Fruit fly (Drosophila melanogaster) whole organism, embryonic: ENCODE data around the gene CG13481.
A peak's percentile ranks its signal among the peaks of the same experiment; 100 is the strongest.

Experiments used
- BEAF-32 ChIP-seq: fragments of 200-800 bp; sonication (Bioruptor generic); optimal IDR thresholded peaks from 3 replicates; lab custom pipeline; 2017; ENCODE audit warnings: missing biosample characterization, missing genetic modification characterization, mild to moderate bottlenecking, moderate library complexity, missing genetic modification reagents
- CG1024 ChIP-seq: fragments of 200-800 bp; sonication (Bioruptor generic); IDR thresholded peaks from 2 replicates; pipeline ENCODE4 v1.3.6; 2022; ENCODE audit warnings: missing biosample characterization, missing genetic modification characterization
- CG10431 ChIP-seq: fragments of 200-800 bp; sonication (Bioruptor generic); optimal IDR thresholded peaks from 3 replicates; lab custom pipeline; 2018; ENCODE audit warnings: missing biosample characterization, mild to moderate bottlenecking, missing genetic modification characterization
- CG11085 ChIP-seq: fragments of 200-800 bp; sonication (Bioruptor generic); IDR thresholded peaks from 2 replicates; pipeline ENCODE4 v1.3.6; 2022; ENCODE audit warnings: missing biosample characterization, missing genetic modification characterization
- CG12219 ChIP-seq: fragments of 200-800 bp; sonication (Bioruptor generic); optimal IDR thresholded peaks from 3 replicates; lab custom pipeline; 2018; ENCODE audit warnings: missing biosample characterization, mild to moderate bottlenecking, missing genetic modification characterization
- CG12744 ChIP-seq: fragments of 200-800 bp; sonication (Bioruptor generic); optimal IDR thresholded peaks from 2 replicates; lab custom pipeline; 2016; ENCODE audit warnings: missing biosample characterization, missing genetic modification characterization
- CG13123 ChIP-seq: fragments of 200-800 bp; sonication (Bioruptor generic); optimal IDR thresholded peaks from 2 replicates; lab custom pipeline; 2016; ENCODE audit warnings: missing biosample characterization, missing genetic modification characterization
- CG16779 ChIP-seq: fragments of 200-800 bp; sonication (Bioruptor generic); IDR thresholded peaks from 2 replicates; pipeline ENCODE4 v1.3.6; 2022; ENCODE audit warnings: missing biosample characterization, missing genetic modification characterization
- CG2712 ChIP-seq: fragments of 200-800 bp; optimal IDR thresholded peaks from 3 replicates; lab custom pipeline; 2019; ENCODE audit warnings: missing biosample characterization, mild to moderate bottlenecking, missing genetic modification characterization, moderate library complexity
- CG3065 ChIP-seq: fragments of 200-800 bp; sonication (Bioruptor generic); optimal IDR thresholded peaks from 2 replicates; lab custom pipeline; 2016; ENCODE audit warnings: missing biosample characterization, missing genetic modification characterization
- CG3407 ChIP-seq: fragments of 200-800 bp; sonication (Bioruptor generic); optimal IDR thresholded peaks from 2 replicates; lab custom pipeline; 2018; ENCODE audit warnings: missing biosample characterization, mild to moderate bottlenecking, missing genetic modification characterization
- CG5180 ChIP-seq: fragments of 200-800 bp; sonication (Bioruptor generic); optimal IDR thresholded peaks from 3 replicates; lab custom pipeline; 2017; ENCODE audit warnings: missing biosample characterization, missing genetic modification characterization, mild to moderate bottlenecking, moderate library complexity, missing genetic modification reagents
- CG6254 ChIP-seq: fragments of 200-800 bp; sonication (Bioruptor generic); optimal IDR thresholded peaks from 3 replicates; lab custom pipeline; 2017; ENCODE audit warnings: mild to moderate bottlenecking, missing biosample characterization, missing genetic modification reagents, missing genetic modification characterization
- CG7357 ChIP-seq: fragments of 200-800 bp; sonication (Bioruptor generic); IDR thresholded peaks from 3 replicates; pipeline ENCODE4 v1.3.6; 2022; ENCODE audit warnings: missing biosample characterization, missing genetic modification characterization
- CG7987 ChIP-seq: fragments of 200-800 bp; sonication (Bioruptor generic); optimal IDR thresholded peaks from 2 replicates; lab custom pipeline; 2018; ENCODE audit warnings: missing biosample characterization, mild to moderate bottlenecking, missing genetic modification characterization, moderate library complexity
- CG8281 ChIP-seq: fragments of 200-800 bp; sonication (Bioruptor generic); optimal IDR thresholded peaks from 2 replicates; lab custom pipeline; 2018; ENCODE audit warnings: missing biosample characterization, mild to moderate bottlenecking, missing genetic modification characterization, moderate library complexity
- CG9609 ChIP-seq: fragments of 200-800 bp; sonication (Bioruptor generic); optimal IDR thresholded peaks from 3 replicates; lab custom pipeline; 2016; ENCODE audit warnings: missing biosample characterization, missing genetic modification characterization
- CG9876 ChIP-seq: fragments of 200-800 bp; sonication (Bioruptor generic); optimal IDR thresholded peaks from 2 replicates; lab custom pipeline; 2016; ENCODE audit warnings: missing biosample characterization, missing genetic modification characterization
- CTCF ChIP-seq: fragments of 200-800 bp; sonication (Bioruptor generic); optimal IDR thresholded peaks from 2 replicates; lab custom pipeline; 2017; ENCODE audit warnings: missing biosample characterization, mild to moderate bottlenecking, missing genetic modification characterization, moderate library complexity
- Camta ChIP-seq: fragments of 200-800 bp; sonication (Bioruptor generic); optimal IDR thresholded peaks from 2 replicates; lab custom pipeline; 2016; ENCODE audit warnings: missing biosample characterization, missing genetic modification characterization
- D19B ChIP-seq: fragments of 200-800 bp; sonication (Bioruptor generic); optimal IDR thresholded peaks from 2 replicates; lab custom pipeline; 2017; ENCODE audit warnings: missing biosample characterization, mild to moderate bottlenecking, missing genetic modification characterization
- Dll ChIP-seq: fragments of 200-800 bp; sonication (Bioruptor generic); IDR thresholded peaks from 4 replicates; pipeline ENCODE4 v1.3.6; 2022; ENCODE audit warnings: missing biosample characterization, missing genetic modification characterization; ENCODE audit not compliant: partially characterized antibody
- H2.0 ChIP-seq: fragments of 200-800 bp; sonication (Bioruptor generic); IDR thresholded peaks from 2 replicates; pipeline ENCODE4 v1.3.6; 2022; ENCODE audit warnings: missing biosample characterization, missing genetic modification characterization
- HLH54F ChIP-seq: fragments of 200-800 bp; sonication (Bioruptor generic); optimal IDR thresholded peaks from 3 replicates; lab custom pipeline; 2016; ENCODE audit warnings: missing biosample characterization, missing genetic modification characterization
- HmgD ChIP-seq: fragments of 200-800 bp; sonication (Bioruptor generic); optimal IDR thresholded peaks from 3 replicates; lab custom pipeline; 2016; ENCODE audit warnings: missing biosample characterization, missing genetic modification characterization
- Meics ChIP-seq: fragments of 200-800 bp; sonication (Bioruptor generic); optimal IDR thresholded peaks from 2 replicates; lab custom pipeline; 2017; ENCODE audit warnings: missing biosample characterization, mild to moderate bottlenecking, missing genetic modification characterization
- NK7.1 ChIP-seq: fragments of 200-800 bp; sonication (Bioruptor generic); optimal IDR thresholded peaks from 3 replicates; lab custom pipeline; 2016; ENCODE audit warnings: missing biosample characterization, missing genetic modification characterization
- Nf-YC ChIP-seq: fragments of 200-800 bp; optimal IDR thresholded peaks from 3 replicates; lab custom pipeline; 2019; ENCODE audit warnings: missing biosample characterization, mild to moderate bottlenecking, missing genetic modification characterization, moderate library complexity
- Side ChIP-seq: fragments of 200-800 bp; sonication (Bioruptor generic); optimal IDR thresholded peaks from 2 replicates; lab custom pipeline; 2016; ENCODE audit warnings: missing biosample characterization, missing genetic modification characterization
- ab ChIP-seq: fragments of 200-800 bp; sonication (Bioruptor generic); optimal IDR thresholded peaks from 2 replicates; lab custom pipeline; 2016; ENCODE audit warnings: missing biosample characterization, missing genetic modification characterization
- bowl ChIP-seq: fragments of 200-800 bp; sonication (Bioruptor generic); IDR thresholded peaks from 2 replicates; pipeline ENCODE4 v1.3.6; 2022; ENCODE audit warnings: missing biosample characterization, missing genetic modification characterization
- btn ChIP-seq: fragments of 200-800 bp; sonication (Bioruptor generic); optimal IDR thresholded peaks from 2 replicates; lab custom pipeline; 2016; ENCODE audit warnings: missing biosample characterization, missing genetic modification characterization
- chn ChIP-seq: fragments of 200-800 bp; sonication (Bioruptor generic); optimal IDR thresholded peaks from 2 replicates; lab custom pipeline; 2016; ENCODE audit warnings: missing biosample characterization, missing genetic modification characterization
- ci ChIP-seq: fragments of 200-800 bp; sonication (Bioruptor generic); IDR thresholded peaks from 3 replicates; pipeline ENCODE4 v1.3.6; 2022; ENCODE audit warnings: missing biosample characterization, missing genetic modification characterization
- dati ChIP-seq: fragments of 200-800 bp; sonication (Bioruptor generic); IDR thresholded peaks from 2 replicates; pipeline ENCODE4 v1.3.6; 2022; ENCODE audit warnings: missing biosample characterization, missing genetic modification characterization
- disco-r ChIP-seq: fragments of 200-800 bp; sonication (Bioruptor generic); optimal IDR thresholded peaks from 2 replicates; lab custom pipeline; 2016; ENCODE audit warnings: missing biosample characterization, missing genetic modification characterization
- dm ChIP-seq: fragments of 200-800 bp; sonication (Bioruptor generic); optimal IDR thresholded peaks from 3 replicates; lab custom pipeline; 2016; ENCODE audit warnings: missing biosample characterization, missing genetic modification characterization
- en ChIP-seq: fragments of 200-800 bp; sonication (Bioruptor generic); optimal IDR thresholded peaks from 2 replicates; lab custom pipeline; 2016; ENCODE audit warnings: missing biosample characterization, missing genetic modification characterization
- gce ChIP-seq: fragments of 200-800 bp; sonication (Bioruptor generic); IDR thresholded peaks from 3 replicates; pipeline ENCODE4 v1.3.6; 2022; ENCODE audit warnings: missing biosample characterization, missing genetic modification characterization
- gcm2 ChIP-seq: fragments of 200-800 bp; sonication (Bioruptor generic); optimal IDR thresholded peaks from 2 replicates; lab custom pipeline; 2016; ENCODE audit warnings: missing biosample characterization, missing genetic modification characterization
- gem ChIP-seq: fragments of 200-800 bp; sonication (Bioruptor generic); optimal IDR thresholded peaks from 2 replicates; lab custom pipeline; 2019; ENCODE audit warnings: missing biosample characterization, mild to moderate bottlenecking, missing genetic modification characterization, moderate library complexity
- gt ChIP-seq: fragments of 200-800 bp; sonication (Bioruptor generic); IDR thresholded peaks from 2 replicates; pipeline ENCODE4 v1.3.6; 2022; ENCODE audit warnings: missing biosample characterization, missing genetic modification characterization
- insv ChIP-seq, 2 experiments: fragments of 200-800 bp; sonication (Bioruptor generic); optimal IDR thresholded peaks; 3 replicates each; lab custom pipeline; 2016 to 2018; ENCODE audit warnings: missing biosample characterization in 2 of 2, missing genetic modification characterization in 2 of 2
- nmo ChIP-seq: fragments of 200-800 bp; sonication (Bioruptor generic); optimal IDR thresholded peaks from 2 replicates; lab custom pipeline; 2018; ENCODE audit warnings: missing biosample characterization, mild to moderate bottlenecking, missing genetic modification characterization, moderate library complexity
- p53 ChIP-seq: fragments of 200-800 bp; sonication (Bioruptor generic); optimal IDR thresholded peaks from 2 replicates; lab custom pipeline; 2016; ENCODE audit warnings: missing biosample characterization, missing genetic modification characterization
- pan ChIP-seq, 4 experiments: fragments of >200 bp in 3 of 4; fragments of 200-800 bp in 1 of 4; sonication (Bioruptor generic) in 1 of 4; optimal IDR thresholded peaks in 3 of 4; IDR thresholded peaks in 1 of 4; 2 replicates each; pipeline versions ENCODE4 v1.3.6 to Lab custom; 2017 to 2022; ENCODE audit warnings: missing biosample characterization in 2 of 4, missing genetic modification characterization in 2 of 4, mixed read lengths in 1 of 4
- pb ChIP-seq: fragments of 200-800 bp; sonication (Bioruptor generic); optimal IDR thresholded peaks from 3 replicates; lab custom pipeline; 2016; ENCODE audit warnings: missing biosample characterization, missing genetic modification characterization
- pzg ChIP-seq: fragments of 200-800 bp; sonication (Bioruptor generic); optimal IDR thresholded peaks from 3 replicates; lab custom pipeline; 2018; ENCODE audit warnings: missing biosample characterization, mild to moderate bottlenecking, missing genetic modification characterization, moderate library complexity
- schlank ChIP-seq: fragments of 200-800 bp; sonication (Bioruptor generic); optimal IDR thresholded peaks from 2 replicates; lab custom pipeline; 2018; ENCODE audit warnings: missing biosample characterization, mild to moderate bottlenecking, missing genetic modification characterization
- slp2 ChIP-seq: fragments of 200-800 bp; sonication (Bioruptor generic); optimal IDR thresholded peaks from 2 replicates; lab custom pipeline; 2016; ENCODE audit warnings: missing biosample characterization, missing genetic modification characterization
- usp ChIP-seq: fragments of >200 bp; optimal IDR thresholded peaks from 2 replicates; lab custom pipeline; 2017; ENCODE audit warnings: missing biosample characterization, missing genetic modification characterization
- zen2 ChIP-seq: fragments of 200-800 bp; sonication (Bioruptor generic); IDR thresholded peaks from 3 replicates; pipeline ENCODE4 v1.3.6; 2022; ENCODE audit warnings: missing biosample characterization, missing genetic modification characterization; ENCODE audit not compliant: partially characterized antibody
- zfh2 ChIP-seq: fragments of 200-800 bp; sonication (Bioruptor generic); optimal IDR thresholded peaks from 2 replicates; lab custom pipeline; 2016; ENCODE audit warnings: missing biosample characterization, missing genetic modification characterization

Gene CG13481

DNA sequence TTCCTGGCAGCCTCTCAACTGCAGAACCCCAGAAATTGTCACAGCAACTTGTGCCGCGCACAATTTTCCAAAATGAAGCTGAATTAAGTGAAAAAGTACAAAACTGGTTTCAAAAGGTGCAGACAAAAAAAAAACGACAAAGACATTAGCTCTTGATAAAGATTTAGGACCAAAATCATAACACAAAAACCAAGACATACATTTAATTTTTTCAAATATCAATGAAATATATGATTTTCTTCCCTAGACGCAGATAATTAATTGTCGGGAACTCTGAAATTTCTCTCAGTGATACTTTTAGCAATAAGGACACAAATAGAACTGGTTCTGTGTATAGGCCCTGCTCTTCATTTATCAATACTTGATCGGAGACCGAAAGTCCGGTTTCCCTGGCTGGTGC, 4.8 kb downstream of the CG13481 start (continued):
- TF ChIP-seq ab (no peak), CG10431 (no peak), usp (GFP tag; lab: Kevin White, UChicago) (no peak), CG16779 (GFP tag; lab: Robert Waterston, UW) (no peak), CG2712 (tag; lab: Kevin White, UChicago) (peak; percentile 73), ci (peak; percentile 65; the same call in 2 of the 3 replicates), gem (peak; percentile 68), CTCF (GFP tag; lab: Kevin White, UChicago) (no peak), H2.0 (GFP tag; lab: Robert Waterston, UW) (0 out of 2 replicates have a peak, but pooled peaks have one; percentile 12), gt (GFP tag; lab: Robert Waterston, UW) (no peak), CG12744 (GFP tag; lab: Kevin White, UChicago) (no peak), CG6254 (GFP tag; lab: Kevin White, UChicago) (no peak), pb (GFP tag; lab: Kevin White, UChicago) (no peak), slp2 (GFP tag; lab: Kevin White, UChicago) (peak; percentile 21), pzg (GFP tag; lab: Kevin White, UChicago) (no peak), CG13123 (no peak), CG9876 (GFP tag; lab: Kevin White, UChicago) (no peak), CG7987 (GFP tag; lab: Kevin White, UChicago) (no peak), zfh2 (GFP tag; lab: Kevin White, UChicago) (no peak), HLH54F (GFP tag; lab: Kevin White, UChicago) (no peak), en (GFP tag; lab: Kevin White, UChicago) (peak; percentile 28), CG5180 (GFP tag; lab: Kevin White, UChicago) (no peak), zen2 (GFP tag; lab: Robert Waterston, UW) (no peak), NK7.1 (no peak), schlank (tag; lab: Kevin White, UChicago) (no peak), disco-r (no peak), Nf-YC (no peak), CG9609 (peak; percentile 23), CG11085 (GFP tag; lab: Robert Waterston, UW) (no peak), nmo (peak; percentile 23), CG3065 (GFP tag; lab: Kevin White, UChicago) (no peak), btn (GFP tag; lab: Kevin White, UChicago) (no peak), Side (GFP tag; lab: Kevin White, UChicago) (no peak), dati (GFP tag; lab: Robert Waterston, UW) (no peak), CG3407 (GFP tag; lab: Kevin White, UChicago) (no peak), bowl (GFP tag; lab: Robert Waterston, UW) (no peak), gcm2 (GFP tag; lab: Kevin White, UChicago) (no peak), Meics (no peak), Camta (peak; percentile 45), CG12219 (GFP tag; lab: Kevin White, UChicago) (no peak), Dll (GFP tag; lab: Robert Waterston, UW) (no peak), BEAF-32 (GFP tag; lab: Kevin White, UChicago) (no peak), HmgD (GFP tag; lab: Kevin White, UChicago) (no peak), insv (GFP tag; optimal IDR thresholded peaks at IDR 0.05; lab: Kevin White, UChicago) (no peak), CG8281 (tag; lab: Kevin White, UChicago) (no peak), chn (peak; percentile 47), D19B (no peak), pan (optimal IDR thresholded peaks at IDR 0.05; lab: Kevin White, UChicago) (no peak), pan (GFP tag; optimal IDR thresholded peaks at IDR 0.05 in 1 of 2, IDR thresholded peaks at IDR 0.05 in 1 of 2) (peak in 1 of 2 experiments; percentile 12), p53 (GFP tag; lab: Kevin White, UChicago) (no peak), CG1024 (GFP tag; lab: Robert Waterston, UW) (no peak), dm (no peak), gce (GFP tag; lab: Robert Waterston, UW) (no peak), CG7357 (GFP tag; lab: Robert Waterston, UW) (no peak)
